Fruit fly (Drosophila melanogaster) whole organism, prepupa: ENCODE results near the gene Tcs5.

Experiments
- Blimp-1 ChIP-seq: fragments of 200-800 bp; sonication (Bioruptor generic); optimal IDR thresholded peaks from 3 replicates; lab custom pipeline; 2017; ENCODE audit warnings: missing biosample characterization, missing genetic modification characterization, mild to moderate bottlenecking, moderate library complexity, missing genetic modification reagents
- CG10631 ChIP-seq: fragments of 200-800 bp; sonication (Bioruptor generic); optimal IDR thresholded peaks from 2 replicates; lab custom pipeline; 2016; ENCODE audit warnings: missing biosample characterization, missing genetic modification characterization
- CG10669 ChIP-seq: fragments of 200-800 bp; sonication (Bioruptor generic); optimal IDR thresholded peaks from 3 replicates; lab custom pipeline; 2018; ENCODE audit warnings: missing biosample characterization, mild to moderate bottlenecking, missing genetic modification characterization, moderate library complexity
- CG11762 ChIP-seq: fragments of 200-800 bp; sonication (Bioruptor generic); optimal IDR thresholded peaks from 3 replicates; lab custom pipeline; 2016; ENCODE audit warnings: missing biosample characterization, missing genetic modification characterization; ENCODE audit not compliant: insufficient read depth
- CG15336 ChIP-seq: fragments of 200-800 bp; sonication (Bioruptor generic); IDR thresholded peaks from 2 replicates; pipeline ENCODE4 v1.3.6; 2022; ENCODE audit warnings: missing biosample characterization, missing genetic modification characterization
- CG1621 ChIP-seq: fragments of 200-800 bp; sonication (Bioruptor generic); optimal IDR thresholded peaks from 3 replicates; lab custom pipeline; 2018; ENCODE audit warnings: missing biosample characterization, mild to moderate bottlenecking, missing genetic modification characterization
- CG16779 ChIP-seq: fragments of 200-800 bp; sonication (Bioruptor generic); optimal IDR thresholded peaks from 3 replicates; lab custom pipeline; 2017; ENCODE audit warnings: missing biosample characterization, mild to moderate bottlenecking, missing genetic modification characterization
- CG3032 ChIP-seq: fragments of 200-800 bp; optimal IDR thresholded peaks from 2 replicates; lab custom pipeline; 2019; ENCODE audit warnings: missing biosample characterization, mild to moderate bottlenecking, missing genetic modification characterization, moderate library complexity
- CG31627 ChIP-seq: fragments of 200-800 bp; sonication (Bioruptor generic); optimal IDR thresholded peaks from 3 replicates; lab custom pipeline; 2016; ENCODE audit warnings: missing biosample characterization, missing genetic modification characterization
- CG34406 ChIP-seq: fragments of 200-800 bp; sonication (Bioruptor generic); optimal IDR thresholded peaks from 3 replicates; lab custom pipeline; 2016; ENCODE audit warnings: missing biosample characterization, missing genetic modification characterization
- CG3919 ChIP-seq: fragments of 200-800 bp; sonication (Bioruptor generic); optimal IDR thresholded peaks from 3 replicates; lab custom pipeline; 2016; ENCODE audit warnings: missing biosample characterization, missing genetic modification characterization
- CG6163 ChIP-seq: fragments of 200-800 bp; sonication (Bioruptor generic); IDR thresholded peaks from 3 replicates; pipeline ENCODE4 v1.3.6; 2022; ENCODE audit warnings: missing biosample characterization, missing genetic modification characterization
- CG6276 ChIP-seq: fragments of 200-800 bp; sonication (Bioruptor generic); optimal IDR thresholded peaks from 2 replicates; lab custom pipeline; 2017; ENCODE audit warnings: missing biosample characterization, mild to moderate bottlenecking, missing genetic modification characterization
- CG6792 ChIP-seq: fragments of 200-800 bp; sonication (Bioruptor generic); optimal IDR thresholded peaks from 3 replicates; lab custom pipeline; 2016; ENCODE audit warnings: missing biosample characterization, missing genetic modification characterization
- CG6808 ChIP-seq: fragments of 200-800 bp; sonication (Bioruptor generic); optimal IDR thresholded peaks from 3 replicates; lab custom pipeline; 2017; ENCODE audit warnings: missing biosample characterization, missing genetic modification characterization, mild to moderate bottlenecking, moderate library complexity, missing genetic modification reagents
- CG6854 ChIP-seq: fragments of 200-800 bp; sonication (Bioruptor generic); optimal IDR thresholded peaks from 2 replicates; lab custom pipeline; 2017; ENCODE audit warnings: missing biosample characterization, mild to moderate bottlenecking, missing genetic modification characterization
- CG7368 ChIP-seq: fragments of 200-800 bp; sonication (Bioruptor generic); optimal IDR thresholded peaks from 3 replicates; lab custom pipeline; 2016; ENCODE audit warnings: missing biosample characterization, missing genetic modification characterization
- CG8119 ChIP-seq: fragments of 200-800 bp; sonication (Bioruptor generic); IDR thresholded peaks from 3 replicates; pipeline ENCODE4 v1.3.6; 2022; ENCODE audit warnings: missing biosample characterization, missing genetic modification characterization
- CG8632 ChIP-seq: fragments of 200-800 bp; sonication (Bioruptor generic); optimal IDR thresholded peaks from 3 replicates; lab custom pipeline; 2016; ENCODE audit warnings: missing biosample characterization, missing genetic modification characterization
- CG9139 ChIP-seq: fragments of 200-800 bp; sonication (Bioruptor generic); optimal IDR thresholded peaks from 3 replicates; lab custom pipeline; 2017; ENCODE audit warnings: missing biosample characterization, mild to moderate bottlenecking, missing genetic modification characterization
- Eip78C ChIP-seq: fragments of 200-800 bp; sonication (Bioruptor generic); peaks from one replicate; lab custom pipeline; 2016; ENCODE audit warnings: missing biosample characterization, missing genetic modification characterization
- Eip93F ChIP-seq: fragments of 200-800 bp; sonication (Bioruptor generic); optimal IDR thresholded peaks from 2 replicates; lab custom pipeline; 2016; ENCODE audit warnings: missing biosample characterization, mild to moderate bottlenecking, missing genetic modification characterization
- Ets21C ChIP-seq: fragments of 200-800 bp; sonication (Bioruptor generic); optimal IDR thresholded peaks from 3 replicates; lab custom pipeline; 2016; ENCODE audit warnings: missing biosample characterization, missing genetic modification characterization
- Ets96B ChIP-seq: fragments of 200-800 bp; optimal IDR thresholded peaks from 2 replicates; lab custom pipeline; 2019; ENCODE audit warnings: missing biosample characterization, mild to moderate bottlenecking, missing genetic modification characterization, moderate library complexity
- Gug ChIP-seq: fragments of 200-800 bp; sonication (Bioruptor generic); IDR thresholded peaks from 2 replicates; pipeline ENCODE4 v1.3.6; 2022; ENCODE audit warnings: missing biosample characterization, missing genetic modification characterization
- Hr38 ChIP-seq: sonication (Bioruptor generic); optimal IDR thresholded peaks from 2 replicates; lab custom pipeline; 2016; ENCODE audit warnings: missing biosample characterization, missing genetic modification characterization
- Hr39 ChIP-seq: fragments of 200-800 bp; sonication (Bioruptor generic); optimal IDR thresholded peaks from 2 replicates; lab custom pipeline; 2016; ENCODE audit warnings: missing biosample characterization, missing genetic modification characterization
- Hr4 ChIP-seq: fragments of 200-800 bp; sonication (Bioruptor generic); optimal IDR thresholded peaks from 3 replicates; lab custom pipeline; 2016; ENCODE audit warnings: missing biosample characterization, missing genetic modification characterization
- Met ChIP-seq: fragments of 200-800 bp; sonication (Bioruptor generic); optimal IDR thresholded peaks from 3 replicates; lab custom pipeline; 2016; ENCODE audit warnings: missing biosample characterization, missing genetic modification characterization
- Smox ChIP-seq: fragments of 200-800 bp; sonication (Bioruptor generic); optimal IDR thresholded peaks from 3 replicates; lab custom pipeline; 2016; ENCODE audit warnings: missing biosample characterization, missing genetic modification characterization
- Sox102F ChIP-seq: fragments of 200-800 bp; sonication (Bioruptor generic); optimal IDR thresholded peaks from 2 replicates; lab custom pipeline; 2016; ENCODE audit warnings: missing biosample characterization, mild to moderate bottlenecking, missing genetic modification characterization
- Sox15 ChIP-seq: fragments of 200-800 bp; sonication (Bioruptor generic); optimal IDR thresholded peaks from 3 replicates; lab custom pipeline; 2016; ENCODE audit warnings: missing biosample characterization, missing genetic modification characterization
- achi ChIP-seq: fragments of 200-800 bp; sonication (Bioruptor generic); optimal IDR thresholded peaks from 3 replicates; lab custom pipeline; 2016; ENCODE audit warnings: missing biosample characterization, missing genetic modification characterization
- acj6 ChIP-seq: fragments of 200-800 bp; sonication (Bioruptor generic); optimal IDR thresholded peaks from 3 replicates; lab custom pipeline; 2016; ENCODE audit warnings: missing biosample characterization, missing genetic modification characterization
- cyc ChIP-seq: fragments of 200-800 bp; sonication (Bioruptor generic); optimal IDR thresholded peaks from 3 replicates; lab custom pipeline; 2016; ENCODE audit warnings: missing biosample characterization, missing genetic modification characterization
- dsx ChIP-seq: fragments of 200-800 bp; optimal IDR thresholded peaks from 3 replicates; lab custom pipeline; 2019; ENCODE audit warnings: missing biosample characterization, mild to moderate bottlenecking, missing genetic modification characterization, moderate library complexity; ENCODE audit not compliant: poor library complexity, severe bottlenecking
- esn ChIP-seq: fragments of 200-800 bp; sonication (Bioruptor generic); optimal IDR thresholded peaks from 2 replicates; lab custom pipeline; 2016; ENCODE audit warnings: missing biosample characterization, mild to moderate bottlenecking, missing genetic modification characterization, moderate library complexity
- fd59A ChIP-seq: fragments of 200-800 bp; sonication (Bioruptor generic); optimal IDR thresholded peaks from 2 replicates; lab custom pipeline; 2017; ENCODE audit warnings: missing biosample characterization, mild to moderate bottlenecking, missing genetic modification characterization, missing genetic modification reagents
- fd85E ChIP-seq: fragments of 200-800 bp; sonication (Bioruptor generic); optimal IDR thresholded peaks from 3 replicates; lab custom pipeline; 2016; ENCODE audit warnings: missing biosample characterization, missing genetic modification characterization
- lz ChIP-seq: fragments of 200-800 bp; sonication (Bioruptor generic); optimal IDR thresholded peaks from 3 replicates; lab custom pipeline; 2016; ENCODE audit warnings: missing biosample characterization, missing genetic modification characterization
- pdm3 ChIP-seq: fragments of 200-800 bp; sonication (Bioruptor generic); optimal IDR thresholded peaks from 3 replicates; lab custom pipeline; 2016; ENCODE audit warnings: missing biosample characterization, missing genetic modification characterization
- spab ChIP-seq: fragments of 200-800 bp; sonication (Bioruptor generic); optimal IDR thresholded peaks from 2 replicates; lab custom pipeline; 2017; ENCODE audit warnings: missing biosample characterization, mild to moderate bottlenecking, missing genetic modification characterization, missing genetic modification reagents
- ss ChIP-seq, 2 experiments: fragments of 200-800 bp; sonication (Bioruptor generic); optimal IDR thresholded peaks; 2 replicates in 1 of 2; 3 replicates in 1 of 2; lab custom pipeline; 2017 to 2018; ENCODE audit warnings: mild to moderate bottlenecking in 2 of 2, missing biosample characterization in 2 of 2, missing genetic modification characterization in 2 of 2, moderate library complexity in 1 of 2
- svp ChIP-seq: fragments of 200-800 bp; sonication (Bioruptor generic); peaks from one replicate; lab custom pipeline; 2016; ENCODE audit warnings: missing biosample characterization, missing genetic modification characterization
- topi ChIP-seq: fragments of 200-800 bp; sonication (Bioruptor generic); optimal IDR thresholded peaks from 3 replicates; lab custom pipeline; 2016; ENCODE audit warnings: missing biosample characterization, missing genetic modification characterization

Gene Tcs5

dm6 chr3L:5128214-5128613 is 11.0 kb downstream of the Tcs5 start (continued):
- peak; percentile 2 for TF ChIP-seq Sox15 (GFP tag; lab: Kevin White, UChicago)
- TF ChIP-seq Sox102F (GFP tag; lab: Kevin White, UChicago): no peak
- TF ChIP-seq CG6854 (GFP tag; lab: Kevin White, UChicago): no peak
- peak; percentile 67 for TF ChIP-seq achi (GFP tag; lab: Kevin White, UChicago)
- peak; percentile 33 for TF ChIP-seq Met (GFP tag; lab: Kevin White, UChicago)
- peak; percentile 66 for TF ChIP-seq CG3032 (tag; lab: Kevin White, UChicago)
- TF ChIP-seq CG6808 (GFP tag; lab: Kevin White, UChicago): peak; percentile 17
- TF ChIP-seq CG1621 (tag; lab: Kevin White, UChicago): peak; percentile 43
- TF ChIP-seq svp (GFP tag; lab: Kevin White, UChicago): peak; percentile 53
- TF ChIP-seq Hr4 (GFP tag; lab: Kevin White, UChicago): peak; percentile 35
- TF ChIP-seq acj6: peak; percentile 63
- TF ChIP-seq CG3919 (GFP tag; lab: Kevin White, UChicago): peak; percentile 56
- peak; percentile 16 for TF ChIP-seq Ets96B (tag; lab: Kevin White, UChicago)
- TF ChIP-seq CG16779 (tag; lab: Kevin White, UChicago): peak; percentile 2
- peak; percentile 51 for TF ChIP-seq esn (GFP tag; lab: Kevin White, UChicago)
- TF ChIP-seq Gug (GFP tag; lab: Robert Waterston, UW): peak; percentile 26; the same call in 1 of the 2 replicates
- no peak for TF ChIP-seq Hr38 (GFP tag; lab: Kevin White, UChicago)
- peak; percentile 1 for TF ChIP-seq lz (GFP tag; lab: Kevin White, UChicago)
- peak; percentile 51 for TF ChIP-seq dsx
- no peak for TF ChIP-seq fd85E (GFP tag; lab: Kevin White, UChicago)
- peak; percentile 77 for TF ChIP-seq CG10631
- TF ChIP-seq ss (GFP tag; optimal IDR thresholded peaks at IDR 0.05; lab: Kevin White, UChicago): peak in 1 of 2 experiments; percentile 43
- TF ChIP-seq CG8119 (GFP tag; lab: Robert Waterston, UW): peak; percentile 74
- peak; percentile 23 for TF ChIP-seq topi (GFP tag; lab: Kevin White, UChicago)
- no peak for TF ChIP-seq Smox (GFP tag; lab: Kevin White, UChicago)
- peak; percentile 78 for TF ChIP-seq CG34406
- TF ChIP-seq fd59A (GFP tag; lab: Kevin White, UChicago): peak; percentile 40
- peak; percentile 20 for TF ChIP-seq CG11762 (GFP tag; lab: Kevin White, UChicago)
- TF ChIP-seq cyc (GFP tag; lab: Kevin White, UChicago): no peak
- no peak for TF ChIP-seq Ets21C (GFP tag; lab: Kevin White, UChicago)
- TF ChIP-seq CG10669: peak; percentile 51
- no peak for TF ChIP-seq spab (GFP tag; lab: Kevin White, UChicago)
- no peak for TF ChIP-seq CG31627 (GFP tag; lab: Kevin White, UChicago)
- TF ChIP-seq pdm3: peak; percentile 23

DNA sequence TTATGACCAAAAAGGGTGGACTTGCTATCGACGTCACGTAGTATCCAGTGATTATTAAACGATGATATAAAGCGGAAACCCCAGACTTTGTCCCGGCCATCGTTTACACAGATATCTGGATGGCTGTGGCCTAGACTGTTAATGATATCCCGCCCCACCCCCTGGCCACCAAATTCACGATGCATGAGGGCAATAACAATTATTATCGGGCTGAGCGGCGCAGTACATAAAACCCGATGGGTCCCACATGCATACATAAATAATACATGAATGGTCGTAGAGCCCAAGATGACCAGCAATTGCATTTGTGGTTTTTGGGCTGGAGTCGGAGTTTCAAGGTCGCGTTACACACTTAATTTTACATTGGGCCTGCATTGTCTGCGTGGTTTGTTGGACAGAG is 11.6 kb downstream of the Tcs5 start:
- TF ChIP-seq CG6276: no peak
- no peak for TF ChIP-seq CG1621 (tag; lab: Kevin White, UChicago)
- no peak for TF ChIP-seq fd59A (GFP tag; lab: Kevin White, UChicago)
- peak in 1 of 2 experiments; percentile 27 for TF ChIP-seq ss (GFP tag; optimal IDR thresholded peaks at IDR 0.05; lab: Kevin White, UChicago)
- TF ChIP-seq CG7368 (GFP tag; lab: Kevin White, UChicago): no peak
- TF ChIP-seq spab (GFP tag; lab: Kevin White, UChicago): no peak
- no peak for TF ChIP-seq CG15336 (GFP tag; lab: Robert Waterston, UW)
- TF ChIP-seq Blimp-1 (GFP tag; lab: Kevin White, UChicago): no peak
- peak; percentile 25 for TF ChIP-seq CG6808 (GFP tag; lab: Kevin White, UChicago)
- no peak for TF ChIP-seq CG6792 (GFP tag; lab: Kevin White, UChicago)
- no peak for TF ChIP-seq CG34406
- TF ChIP-seq CG9139: no peak
- TF ChIP-seq svp (GFP tag; lab: Kevin White, UChicago): peak; percentile 25
- 0 out of 3 replicates have a peak, but pooled peaks have one; percentile 14 for TF ChIP-seq CG6163 (GFP tag; lab: Robert Waterston, UW)
- TF ChIP-seq CG8632 (GFP tag; lab: Kevin White, UChicago): no peak
- TF ChIP-seq topi (GFP tag; lab: Kevin White, UChicago): no peak
- TF ChIP-seq Eip78C (GFP tag; lab: Kevin White, UChicago): peak; percentile 44
- TF ChIP-seq Eip93F (GFP tag; lab: Kevin White, UChicago): no peak
- TF ChIP-seq Ets96B (tag; lab: Kevin White, UChicago): no peak
- TF ChIP-seq fd85E (GFP tag; lab: Kevin White, UChicago): no peak
- TF ChIP-seq cyc (GFP tag; lab: Kevin White, UChicago): no peak
- no peak for TF ChIP-seq Hr39
